Fruit fly (Drosophila melanogaster): Measurements from ENCODE around the gene CG42671.

dm6 chr3L:11241949-11242348 lies 27.6 kb downstream of the CG42671 start:
- no peak for TF ChIP-seq CG12605 (GFP tag; IDR thresholded peaks at IDR 0.05)
- no peak for TF ChIP-seq CG13204 (GFP tag; optimal IDR thresholded peaks at IDR 0.05)
- TF ChIP-seq CG8159 (tag; optimal IDR thresholded peaks at IDR 0.05) = no peak
- TF ChIP-seq rn (GFP tag; IDR thresholded peaks at IDR 0.05) = no peak
- TF ChIP-seq CG14655 (GFP tag; optimal IDR thresholded peaks at IDR 0.05) = no peak
- TF ChIP-seq CG15710 (tag; optimal IDR thresholded peaks at IDR 0.05) = no peak
- no peak for TF ChIP-seq Snoo (tag; optimal IDR thresholded peaks at IDR 0.05)
- TF ChIP-seq fd96Ca (GFP tag; IDR thresholded peaks at IDR 0.05) = no peak
- TF ChIP-seq Pif1B (GFP tag; optimal IDR thresholded peaks at IDR 0.05) = no peak
- no peak for TF ChIP-seq CG8301 (tag; optimal IDR thresholded peaks at IDR 0.05)
- TF ChIP-seq CG32121 (GFP tag; IDR thresholded peaks at IDR 0.05) = no peak

All from whole organism, pupa.